Worm (Caenorhabditis elegans): Measurements from ENCODE around the gene W03A5.2.

W03A5.2 gene

ce11 chrIII:5375001-5375532 lies 30.8 kb upstream of the W03A5.2 start (continued):
- TF ChIP-seq snpc-4 (GFP tag; optimal IDR thresholded peaks at IDR 0.05) (no peak), snpc-4 (tag; optimal IDR thresholded peaks at IDR 0.05) (peak in 1 of 4 experiments; percentile 10), snpc-1.1 (tag; optimal IDR thresholded peaks at IDR 0.05; ENCODE audit: insufficient read depth) (peak; percentile 19), T26A5.8 (tag; optimal IDR thresholded peaks at IDR 0.05) (no peak), efl-1 (GFP tag; optimal IDR thresholded peaks at IDR 0.05) (peak; percentile 46), hsf-1 (GFP tag; IDR thresholded peaks at IDR 0.05) (0 out of 2 replicates have a peak, but pooled peaks have one; percentile 22), hmg-1.2 (GFP tag; IDR thresholded peaks at IDR 0.05) (peak; percentile 33; the same call in 1 of the 2 replicates)

ce11 chrIII:5379879-5380331 lies 25.9 kb upstream of the W03A5.2 start, which contains the start of gene paqr-2:
Gene paqr-2, minus strand, starts transcription at chrIII:5379929.
- TF ChIP-seq ccch-3 (GFP tag; optimal IDR thresholded peaks at IDR 0.05): no peak
- peak; percentile 11 for TF ChIP-seq pha-4 (tag; optimal IDR thresholded peaks at IDR 0.05)
- TF ChIP-seq hmg-1.2 (GFP tag; IDR thresholded peaks at IDR 0.05): 0 out of 2 replicates have a peak, but pooled peaks have one; percentile 18
- peak; percentile 56 for TF ChIP-seq mcd-1 (GFP tag; IDR thresholded peaks at IDR 0.05)
- no peak for TF ChIP-seq zim-3 (tag; optimal IDR thresholded peaks at IDR 0.05)
- no peak for TF ChIP-seq Y56A3A.18 (GFP tag; IDR thresholded peaks at IDR 0.05)
- no peak for TF ChIP-seq F57C9.4 (tag; optimal IDR thresholded peaks at IDR 0.05)
- TF ChIP-seq attf-5 (GFP tag; optimal IDR thresholded peaks at IDR 0.05): peak; percentile 52
- TF ChIP-seq nhr-80 (tag; optimal IDR thresholded peaks at IDR 0.05): peak; percentile 38
- TF ChIP-seq ceh-27 (GFP tag; optimal IDR thresholded peaks at IDR 0.05): no peak
- no peak for TF ChIP-seq lin-40 (tag; optimal IDR thresholded peaks at IDR 0.05)

- TF ChIP-seq ceh-91 (GFP tag; IDR thresholded peaks at IDR 0.05) (peak; percentile 68), nhr-27 (tag; optimal IDR thresholded peaks at IDR 0.05) (no peak), bed-1 (GFP tag; IDR thresholded peaks at IDR 0.05) (no peak), zfh-2 (GFP tag; conservative IDR thresholded peaks at IDR 0.05) (no peak), rec-8 (tag; optimal IDR thresholded peaks at IDR 0.05) (no peak), lir-1 (GFP tag; conservative IDR thresholded peaks at IDR 0.05) (no peak), hmg-20 (GFP tag; IDR thresholded peaks at IDR 0.05) (no peak), Y53F4B.3 (GFP tag; IDR thresholded peaks at IDR 0.05) (no peak), madf-6 (GFP tag; IDR thresholded peaks at IDR 0.05) (peak; percentile 91), let-526 (GFP tag; IDR thresholded peaks at IDR 0.05) (no peak), F52B5.7 (tag; optimal IDR thresholded peaks at IDR 0.05) (no peak), F10E7.11 (tag; optimal IDR thresholded peaks at IDR 0.05) (no peak), die-1 (tag; optimal IDR thresholded peaks at IDR 0.05) (no peak), nhr-179 (tag; optimal IDR thresholded peaks at IDR 0.05) (no peak), ztf-28 (GFP tag; IDR thresholded peaks at IDR 0.05) (no peak), somi-1 (GFP tag; optimal IDR thresholded peaks at IDR 0.05) (no peak), K12H6.12 (tag; optimal IDR thresholded peaks at IDR 0.05) (no peak), hmg-1.2 (GFP tag; IDR thresholded peaks at IDR 0.05) (no peak), Y53G8AR.9 (GFP tag; conservative IDR thresholded peaks at IDR 0.05) (no peak), ztf-26 (tag; optimal IDR thresholded peaks at IDR 0.05) (no peak), ekl-4 (GFP tag; IDR thresholded peaks at IDR 0.05) (peak; percentile 36; the same call in 1 of the 2 replicates), ceh-79 (tag; optimal IDR thresholded peaks at IDR 0.05) (no peak), akir-1 (GFP tag; optimal IDR thresholded peaks at IDR 0.05) (no peak), cebp-2 (GFP tag; IDR thresholded peaks at IDR 0.05) (no peak), ceh-100 (GFP tag; IDR thresholded peaks at IDR 0.05) (no peak), atf-7 (tag; optimal IDR thresholded peaks at IDR 0.05) (no peak), bed-2 (GFP tag; IDR thresholded peaks at IDR 0.05) (no peak), C17E4.6 (GFP tag; IDR thresholded peaks at IDR 0.05) (no peak), Y79H2A.3 (GFP tag; conservative IDR thresholded peaks at IDR 0.05) (0 out of 2 replicates have a peak, but pooled peaks have one; percentile 20), ceh-58 (GFP tag; IDR thresholded peaks at IDR 0.05) (no peak)
Observed at ce11 chrIII:5380554-5380953, 25.3 kb upstream of the W03A5.2 start.
